Worm (Caenorhabditis elegans): ENCODE measurements around the gene irld-7.

The irld-7 gene

DNA sequence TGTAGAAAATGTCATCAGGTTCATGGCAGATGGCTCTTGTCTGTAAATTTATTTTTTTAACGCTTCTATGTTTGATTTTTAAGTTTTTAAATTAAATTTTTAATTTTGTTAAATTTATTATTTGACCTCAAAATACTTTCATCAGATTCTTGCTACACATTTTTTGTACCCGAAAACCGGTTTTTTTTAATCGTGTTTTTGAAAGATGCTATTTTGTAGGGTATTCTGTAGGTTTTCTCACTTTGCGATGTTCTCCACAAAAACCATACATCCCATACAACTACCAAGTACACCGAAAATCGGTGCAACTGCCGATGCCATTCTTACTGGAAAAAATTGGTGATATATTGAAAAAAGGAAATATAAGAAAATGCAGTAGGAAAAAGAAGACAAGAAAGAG, 15.7 kb downstream of the irld-7 start, which contains the start of gene nstp-2:
nstp-2 (minus strand) TSS at position 326 of the 400 bp plus-strand sequence.
- no peak for TF ChIP-seq R02D3.7 (tag; optimal IDR thresholded peaks at IDR 0.05)
- TF ChIP-seq lin-15B (tag; optimal IDR thresholded peaks at IDR 0.05) = no peak
- TF ChIP-seq ztf-4 (tag; optimal IDR thresholded peaks at IDR 0.05) = no peak
- TF ChIP-seq daf-12 (tag; optimal IDR thresholded peaks at IDR 0.05) = no peak
- TF ChIP-seq skn-1 (tag; optimal IDR thresholded peaks at IDR 0.05) = no peak
- TF ChIP-seq jun-1 (tag; optimal IDR thresholded peaks at IDR 0.05) = no peak
- TF ChIP-seq nhr-11 (tag; optimal IDR thresholded peaks at IDR 0.05) = no peak
- TF ChIP-seq fkh-2 (tag; optimal IDR thresholded peaks at IDR 0.05) = no peak
- no peak for TF ChIP-seq ama-1 (optimal IDR thresholded peaks at IDR 0.05)
- no peak for TF ChIP-seq lsy-12 (tag; optimal IDR thresholded peaks at IDR 0.05)
- TF ChIP-seq unc-39 (tag; optimal IDR thresholded peaks at IDR 0.05) = no peak
- TF ChIP-seq nhr-76 (tag; optimal IDR thresholded peaks at IDR 0.05) = no peak
- TF ChIP-seq elt-1 (tag; optimal IDR thresholded peaks at IDR 0.05) = no peak

DNA sequence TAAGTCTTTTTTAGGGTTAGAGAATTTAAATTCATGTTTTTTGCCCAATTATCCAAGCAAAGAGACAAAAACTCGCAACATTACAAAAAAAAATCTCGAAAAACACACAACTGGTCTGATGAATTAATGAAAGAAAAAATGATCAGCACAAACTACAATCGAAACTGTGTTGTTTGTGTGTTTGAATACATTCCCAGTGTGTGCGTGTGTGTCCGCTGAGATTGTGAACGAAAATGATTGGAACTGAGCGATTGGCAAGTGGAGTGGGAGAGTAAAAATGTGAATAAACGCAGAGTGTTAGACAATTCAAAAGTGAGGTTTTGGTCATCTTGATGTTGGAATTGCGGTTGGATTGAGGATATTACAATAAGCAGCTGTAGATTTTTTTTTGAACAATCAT, 16.4 kb downstream of the irld-7 start:
- peak; percentile 3 for TF ChIP-seq nhr-25 (tag; optimal IDR thresholded peaks at IDR 0.05)
- TF ChIP-seq pha-4 (tag; optimal IDR thresholded peaks at IDR 0.05) = peak; percentile 38
- no peak for TF ChIP-seq nhr-67 (tag; optimal IDR thresholded peaks at IDR 0.05)
- no peak for TF ChIP-seq daf-12 (tag; optimal IDR thresholded peaks at IDR 0.05)
- peak; percentile 14 for TF ChIP-seq ama-1 (optimal IDR thresholded peaks at IDR 0.05)

DNA sequence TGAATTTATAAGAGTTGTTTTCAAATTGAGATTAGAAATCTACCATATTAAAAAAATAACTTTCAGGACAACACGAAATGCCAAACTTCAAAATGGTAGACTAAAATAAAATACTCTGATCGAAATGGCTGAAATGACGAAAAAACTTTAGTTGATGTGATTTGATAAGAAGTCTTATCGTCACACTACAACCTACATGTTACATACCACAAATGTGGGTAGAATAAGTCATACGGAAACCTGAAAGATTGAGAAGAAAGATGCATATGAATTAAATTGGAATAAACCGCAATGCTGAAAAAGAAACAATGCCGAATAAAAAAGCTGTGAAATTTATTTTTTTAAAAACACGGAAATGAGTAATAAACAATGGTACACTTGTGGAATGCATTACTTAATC, 16.9 kb downstream of the irld-7 start:
- TF ChIP-seq fkh-10 (GFP tag; optimal IDR thresholded peaks at IDR 0.05) (no peak), elt-2 (tag; optimal IDR thresholded peaks at IDR 0.05) (peak; percentile 56)

DNA sequence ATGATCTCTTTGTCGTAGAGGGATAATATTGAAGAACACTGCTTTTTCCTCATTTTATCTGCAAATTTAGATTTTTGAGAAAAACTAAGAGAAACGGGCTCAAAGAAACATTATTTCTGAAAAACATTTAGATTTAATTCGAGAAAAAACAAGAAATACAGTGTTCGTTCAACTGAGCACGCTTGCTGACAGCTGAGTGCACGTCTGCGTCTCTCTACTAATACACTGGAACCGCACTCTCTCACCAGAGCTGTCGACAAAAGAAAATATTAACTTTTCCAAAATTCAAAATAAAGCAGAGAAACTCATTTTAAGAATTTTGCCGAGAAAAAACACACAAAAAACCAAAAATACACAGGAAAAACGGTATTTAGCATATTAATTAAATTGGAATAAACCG, 23.1 kb downstream of the irld-7 start, which contains the start of gene drh-1:
drh-1 (minus strand) TSS at position 58 of the 400 bp plus-strand sequence.
- TF ChIP-seq unc-62 (GFP tag; optimal IDR thresholded peaks at IDR 0.05) (no peak), nhr-23 (tag; optimal IDR thresholded peaks at IDR 0.05) (no peak), nfya-1 (tag; optimal IDR thresholded peaks at IDR 0.05; ENCODE audit: insufficient read depth) (peak; percentile 44), elt-2 (tag; optimal IDR thresholded peaks at IDR 0.05) (peak; percentile 22), skn-1 (tag; optimal IDR thresholded peaks at IDR 0.05) (no peak), pha-4 (tag; optimal IDR thresholded peaks at IDR 0.05) (peak; percentile 63), fkh-10 (GFP tag; optimal IDR thresholded peaks at IDR 0.05) (no peak), fos-1 (tag; optimal IDR thresholded peaks at IDR 0.05) (no peak), fkh-2 (tag; optimal IDR thresholded peaks at IDR 0.05) (no peak), ama-1 (optimal IDR thresholded peaks at IDR 0.05) (peak; percentile 12), elt-1 (tag; optimal IDR thresholded peaks at IDR 0.05) (no peak), ZK546.5 (tag; optimal IDR thresholded peaks at IDR 0.05) (no peak), nhr-11 (tag; optimal IDR thresholded peaks at IDR 0.05) (no peak), mdl-1 (tag; optimal IDR thresholded peaks at IDR 0.05) (no peak), R02D3.7 (tag; optimal IDR thresholded peaks at IDR 0.05) (no peak), unc-39 (tag; optimal IDR thresholded peaks at IDR 0.05) (no peak), zag-1 (tag; optimal IDR thresholded peaks at IDR 0.05) (no peak), nhr-43 (tag; optimal IDR thresholded peaks at IDR 0.05; ENCODE audit: poor library complexity, severe bottlenecking) (no peak), lin-39 (tag; optimal IDR thresholded peaks at IDR 0.05) (no peak), nhr-12 (tag; optimal IDR thresholded peaks at IDR 0.05) (no peak), ztf-11 (tag; optimal IDR thresholded peaks at IDR 0.05) (no peak), eor-1 (tag; optimal IDR thresholded peaks at IDR 0.05) (no peak), ceh-82 (tag; optimal IDR thresholded peaks at IDR 0.05) (no peak), egl-5 (tag; optimal IDR thresholded peaks at IDR 0.05) (no peak), ceh-9 (tag; optimal IDR thresholded peaks at IDR 0.05) (no peak), sea-2 (GFP tag; optimal IDR thresholded peaks at IDR 0.05) (no peak), hmg-11 (tag; optimal IDR thresholded peaks at IDR 0.05) (peak; percentile 23)

DNA sequence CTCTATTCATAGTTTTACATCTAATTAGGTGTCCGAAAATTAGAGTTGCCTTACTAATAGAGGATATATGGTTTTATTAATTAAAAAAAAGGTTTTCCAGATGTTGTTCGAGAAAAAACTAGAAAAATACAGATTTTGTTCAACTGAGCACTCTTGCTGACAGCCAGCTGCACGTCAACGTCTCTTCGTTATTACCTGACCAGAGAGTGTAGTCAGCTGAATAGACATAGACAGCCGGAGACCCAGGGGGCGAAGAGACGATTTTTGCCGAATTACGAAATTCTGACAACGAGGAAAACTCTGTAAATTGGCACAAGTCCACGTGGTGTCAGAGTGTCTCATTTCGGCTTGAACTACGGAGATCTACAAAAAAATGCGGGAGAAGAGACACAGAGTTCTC, 28.4 kb downstream of the irld-7 start:
- TF ChIP-seq ceh-16 (tag; optimal IDR thresholded peaks at IDR 0.05) (no peak), ztf-11 (tag; optimal IDR thresholded peaks at IDR 0.05) (no peak), nhr-11 (tag; optimal IDR thresholded peaks at IDR 0.05) (no peak), pha-4 (tag; optimal IDR thresholded peaks at IDR 0.05) (peak; percentile 19), nfya-1 (tag; optimal IDR thresholded peaks at IDR 0.05; ENCODE audit: insufficient read depth) (peak; percentile 8), egl-5 (tag; optimal IDR thresholded peaks at IDR 0.05) (no peak), mml-1 (tag; optimal IDR thresholded peaks at IDR 0.05) (no peak), elt-2 (tag; optimal IDR thresholded peaks at IDR 0.05) (peak; percentile 29), jun-1 (tag; optimal IDR thresholded peaks at IDR 0.05) (no peak), hmg-11 (tag; optimal IDR thresholded peaks at IDR 0.05) (no peak), ama-1 (optimal IDR thresholded peaks at IDR 0.05) (no peak)

Measured in whole organism, L3 larva.